Fruit fly (Drosophila melanogaster) whole organism, embryonic: ENCODE data around the gene CG31102.
A peak's percentile ranks its signal among the peaks of the same experiment; 100 is the strongest.

Experiments used
- Ada2b ChIP-seq: fragments of 200-800 bp; sonication (Bioruptor generic); IDR thresholded peaks from 2 replicates; pipeline ENCODE4 v1.3.6; 2022; ENCODE audit warnings: missing biosample characterization, missing genetic modification characterization
- Adf1 ChIP-seq: fragments of 200-800 bp; sonication (Bioruptor generic); IDR thresholded peaks from 2 replicates; pipeline ENCODE4 v1.3.6; 2022; ENCODE audit warnings: missing biosample characterization, missing genetic modification characterization
- Aef1 ChIP-seq: fragments of 200-800 bp; sonication (Bioruptor generic); IDR thresholded peaks from 3 replicates; pipeline ENCODE4 v1.3.6; 2022; ENCODE audit warnings: missing biosample characterization, missing genetic modification characterization
- Atf3 ChIP-seq: fragments of 200-800 bp; sonication (Bioruptor generic); optimal IDR thresholded peaks from 3 replicates; lab custom pipeline; 2016; ENCODE audit warnings: missing biosample characterization, missing genetic modification characterization
- C15 ChIP-seq: fragments of 200-800 bp; sonication (Bioruptor generic); IDR thresholded peaks from 3 replicates; pipeline ENCODE4 v1.3.6; 2022; ENCODE audit warnings: missing biosample characterization, missing genetic modification characterization
- CG11456 ChIP-seq: fragments of 200-800 bp; sonication (Bioruptor generic); IDR thresholded peaks from 3 replicates; pipeline ENCODE4 v1.3.6; 2022; ENCODE audit warnings: missing biosample characterization, missing genetic modification characterization
- CG11695 ChIP-seq: fragments of 200-800 bp; sonication (Bioruptor generic); IDR thresholded peaks from 3 replicates; pipeline ENCODE4 v1.3.6; 2022; ENCODE audit warnings: missing biosample characterization, missing genetic modification characterization
- CG12659 ChIP-seq: fragments of 200-800 bp; sonication (Bioruptor generic); optimal IDR thresholded peaks from 3 replicates; lab custom pipeline; 2017; ENCODE audit warnings: mild to moderate bottlenecking, missing biosample characterization, missing genetic modification reagents, missing genetic modification characterization
- CG13123 ChIP-seq: fragments of 200-800 bp; sonication (Bioruptor generic); optimal IDR thresholded peaks from 2 replicates; lab custom pipeline; 2016; ENCODE audit warnings: missing biosample characterization, missing genetic modification characterization
- CG13296 ChIP-seq: fragments of 200-800 bp; sonication (Bioruptor generic); optimal IDR thresholded peaks from 3 replicates; lab custom pipeline; 2018; ENCODE audit warnings: missing biosample characterization, mild to moderate bottlenecking, missing genetic modification characterization
- CG13894 ChIP-seq: fragments of 200-800 bp; sonication (Bioruptor generic); optimal IDR thresholded peaks from 3 replicates; lab custom pipeline; 2018; ENCODE audit warnings: missing biosample characterization, mild to moderate bottlenecking, missing genetic modification characterization, moderate library complexity
- CG14441 ChIP-seq: fragments of 200-800 bp; sonication (Bioruptor generic); IDR thresholded peaks from 2 replicates; pipeline ENCODE4 v1.3.6; 2022; ENCODE audit warnings: missing biosample characterization, missing genetic modification characterization
- CG15696 ChIP-seq: fragments of 200-800 bp; sonication (Bioruptor generic); optimal IDR thresholded peaks from 2 replicates; lab custom pipeline; 2019; ENCODE audit warnings: missing biosample characterization, mild to moderate bottlenecking, missing genetic modification characterization, moderate library complexity
- CG1832 ChIP-seq: fragments of 200-800 bp; sonication (Bioruptor generic); optimal IDR thresholded peaks from 2 replicates; lab custom pipeline; 2017; ENCODE audit warnings: missing biosample characterization, mild to moderate bottlenecking, missing genetic modification characterization, inconsistent platforms
- CG2875 ChIP-seq: fragments of 200-800 bp; sonication (Bioruptor generic); optimal IDR thresholded peaks from 2 replicates; lab custom pipeline; 2017; ENCODE audit warnings: missing biosample characterization, mild to moderate bottlenecking, missing genetic modification characterization, missing genetic modification reagents
- CG31224 ChIP-seq: fragments of 200-800 bp; sonication (Bioruptor generic); IDR thresholded peaks from 2 replicates; pipeline ENCODE4 v1.3.6; 2022; ENCODE audit warnings: missing biosample characterization, missing genetic modification characterization
- CG31388 ChIP-seq: fragments of 200-800 bp; sonication (Bioruptor generic); optimal IDR thresholded peaks from 2 replicates; lab custom pipeline; 2016; ENCODE audit warnings: missing biosample characterization, missing genetic modification characterization
- CG33557 ChIP-seq: fragments of 200-800 bp; sonication (Bioruptor generic); optimal IDR thresholded peaks from 2 replicates; lab custom pipeline; 2019; ENCODE audit warnings: missing biosample characterization, mild to moderate bottlenecking, missing genetic modification characterization, moderate library complexity
- CG43689 ChIP-seq: fragments of 200-800 bp; sonication (Bioruptor generic); IDR thresholded peaks from 2 replicates; pipeline ENCODE4 v1.3.6; 2022; ENCODE audit warnings: missing biosample characterization, missing genetic modification characterization
- CG7786 ChIP-seq: fragments of 200-800 bp; sonication (Bioruptor generic); optimal IDR thresholded peaks from 2 replicates; lab custom pipeline; 2016; ENCODE audit warnings: missing biosample characterization, missing genetic modification characterization
- CG7839 ChIP-seq: fragments of 200-800 bp; sonication (Bioruptor generic); optimal IDR thresholded peaks from 3 replicates; lab custom pipeline; 2018; ENCODE audit warnings: missing biosample characterization, mild to moderate bottlenecking, missing genetic modification characterization, moderate library complexity
- CG7963 ChIP-seq: fragments of 200-800 bp; sonication (Bioruptor generic); IDR thresholded peaks from 3 replicates; pipeline ENCODE4 v1.3.6; 2022; ENCODE audit warnings: missing biosample characterization, missing genetic modification characterization; ENCODE audit not compliant: partially characterized antibody
- CG8089 ChIP-seq: fragments of 200-800 bp; sonication (Bioruptor generic); optimal IDR thresholded peaks from 3 replicates; lab custom pipeline; 2016; ENCODE audit warnings: missing biosample characterization, missing genetic modification characterization
- CG8290 ChIP-seq, 3 experiments: fragments of 200-800 bp; sonication (Bioruptor generic); optimal IDR thresholded peaks; 2 replicates each; lab custom pipeline; 2016 to 2019; ENCODE audit warnings: missing biosample characterization in 3 of 3, missing genetic modification characterization in 3 of 3, mild to moderate bottlenecking in 2 of 3, moderate library complexity in 1 of 3
- Doc3 ChIP-seq: fragments of 200-800 bp; sonication (Bioruptor generic); IDR thresholded peaks from 3 replicates; pipeline ENCODE4 v1.3.6; 2022; ENCODE audit warnings: missing biosample characterization, missing genetic modification characterization; ENCODE audit not compliant: partially characterized antibody
- E2f1 ChIP-seq: fragments of 200-800 bp; sonication (Bioruptor generic); IDR thresholded peaks from 2 replicates; pipeline ENCODE4 v1.3.6; 2022; ENCODE audit warnings: missing biosample characterization, missing genetic modification characterization
- Hmr ChIP-seq: fragments of 200-800 bp; sonication (Bioruptor generic); optimal IDR thresholded peaks from 3 replicates; lab custom pipeline; 2017; ENCODE audit warnings: mild to moderate bottlenecking, missing biosample characterization, missing genetic modification reagents, missing genetic modification characterization
- Max ChIP-seq: fragments of 200-800 bp; sonication (Bioruptor generic); optimal IDR thresholded peaks from 2 replicates; lab custom pipeline; 2016; ENCODE audit warnings: missing biosample characterization, mild to moderate bottlenecking, missing genetic modification characterization
- PHDP ChIP-seq: fragments of 200-800 bp; sonication (Bioruptor generic); optimal IDR thresholded peaks from 3 replicates; lab custom pipeline; 2018; ENCODE audit warnings: missing biosample characterization, mild to moderate bottlenecking, missing genetic modification characterization, moderate library complexity
- Scr ChIP-seq: fragments of 200-800 bp; sonication (Bioruptor generic); IDR thresholded peaks from 2 replicates; pipeline ENCODE4 v1.3.6; 2022; ENCODE audit warnings: missing biosample characterization, missing genetic modification characterization; ENCODE audit not compliant: partially characterized antibody
- Sry-δ ChIP-seq: fragments of 200-800 bp; sonication (Bioruptor generic); optimal IDR thresholded peaks from 2 replicates; lab custom pipeline; 2016; ENCODE audit warnings: missing biosample characterization, missing genetic modification characterization
- Tbp ChIP-seq: fragments of >200 bp; optimal IDR thresholded peaks from 2 replicates; lab custom pipeline; 2018; ENCODE audit warnings: missing biosample characterization, missing genetic modification characterization
- Usf ChIP-seq: fragments of 200-800 bp; sonication (Bioruptor generic); optimal IDR thresholded peaks from 2 replicates; lab custom pipeline; 2017; ENCODE audit warnings: missing genotype, missing biosample characterization, missing genetic modification characterization
- bbx ChIP-seq: fragments of 200-800 bp; sonication (Bioruptor generic); IDR thresholded peaks from 2 replicates; pipeline ENCODE4 v1.3.6; 2022; ENCODE audit warnings: missing biosample characterization, missing genetic modification characterization; ENCODE audit not compliant: partially characterized antibody
- chif ChIP-seq, 2 experiments: fragments of 200-800 bp; sonication (Bioruptor generic); optimal IDR thresholded peaks; 3 replicates each; lab custom pipeline; 2016; ENCODE audit warnings: missing biosample characterization in 2 of 2, missing genetic modification characterization in 2 of 2
- dan ChIP-seq: fragments of 200-800 bp; sonication (Bioruptor generic); IDR thresholded peaks from 2 replicates; pipeline ENCODE4 v1.3.6; 2022; ENCODE audit warnings: missing biosample characterization, missing genetic modification characterization
- h ChIP-seq: fragments of >200 bp; optimal IDR thresholded peaks from 2 replicates; lab custom pipeline; 2017
- ind ChIP-seq: fragments of 200-800 bp; sonication (Bioruptor generic); optimal IDR thresholded peaks from 3 replicates; lab custom pipeline; 2016; ENCODE audit warnings: missing biosample characterization, missing genetic modification characterization
- lov ChIP-seq, 2 experiments: fragments of 200-800 bp in 1 of 2; fragments of >200 bp in 1 of 2; sonication (Bioruptor generic) in 1 of 2; IDR thresholded peaks in 1 of 2; optimal IDR thresholded peaks in 1 of 2; 2 replicates in 1 of 2; 3 replicates in 1 of 2; pipeline versions ENCODE4 v1.3.6 to Lab custom; 2017 to 2022; ENCODE audit warnings: missing biosample characterization in 1 of 2, missing genetic modification characterization in 1 of 2
- nau ChIP-seq: fragments of 200-800 bp; sonication (Bioruptor generic); optimal IDR thresholded peaks from 3 replicates; lab custom pipeline; 2017; ENCODE audit warnings: missing biosample characterization, mild to moderate bottlenecking, missing genetic modification characterization, missing genetic modification reagents
- nom ChIP-seq: fragments of 200-800 bp; sonication (Bioruptor generic); optimal IDR thresholded peaks from 2 replicates; lab custom pipeline; 2017; ENCODE audit warnings: missing biosample characterization, missing genetic modification characterization, mild to moderate bottlenecking, moderate library complexity, missing genetic modification reagents
- otp ChIP-seq: fragments of 200-800 bp; sonication (Bioruptor generic); IDR thresholded peaks from 3 replicates; pipeline ENCODE4, ENCODE4 v1.3.6; 2022; ENCODE audit warnings: missing biosample characterization, missing genetic modification characterization
- phol ChIP-seq: fragments of 200-800 bp; sonication (Bioruptor generic); optimal IDR thresholded peaks from 3 replicates; lab custom pipeline; 2018; ENCODE audit warnings: missing biosample characterization, mild to moderate bottlenecking, missing genetic modification characterization, moderate library complexity
- psq ChIP-seq: fragments of 200-800 bp; sonication (Bioruptor generic); optimal IDR thresholded peaks from 2 replicates; lab custom pipeline; 2017; ENCODE audit warnings: missing biosample characterization, missing genetic modification characterization
- sisA ChIP-seq: fragments of 200-800 bp; sonication (Bioruptor generic); IDR thresholded peaks from 2 replicates; pipeline ENCODE4 v1.3.6; 2022; ENCODE audit warnings: missing biosample characterization, missing genetic modification characterization
- sr ChIP-seq: fragments of 200-800 bp; sonication (Bioruptor generic); IDR thresholded peaks from 3 replicates; pipeline ENCODE4 v1.3.6; 2022; ENCODE audit warnings: missing biosample characterization, missing genetic modification characterization
- tio ChIP-seq: fragments of 200-800 bp; sonication (Bioruptor generic); optimal IDR thresholded peaks from 2 replicates; lab custom pipeline; 2017; ENCODE audit warnings: missing biosample characterization, missing genetic modification characterization, inconsistent platforms
- vvl ChIP-seq: fragments of 200-800 bp; sonication (Bioruptor generic); IDR thresholded peaks from 2 replicates; pipeline ENCODE4 v1.3.6; 2022; ENCODE audit warnings: missing biosample characterization, missing genetic modification characterization
- wek ChIP-seq: fragments of 200-800 bp; sonication (Bioruptor generic); optimal IDR thresholded peaks from 3 replicates; lab custom pipeline; 2018; ENCODE audit warnings: missing biosample characterization, mild to moderate bottlenecking, missing genetic modification characterization, moderate library complexity
- yki ChIP-seq: fragments of >200 bp; optimal IDR thresholded peaks from 3 replicates; lab custom pipeline; 2018

The CG31102 gene

DNA sequence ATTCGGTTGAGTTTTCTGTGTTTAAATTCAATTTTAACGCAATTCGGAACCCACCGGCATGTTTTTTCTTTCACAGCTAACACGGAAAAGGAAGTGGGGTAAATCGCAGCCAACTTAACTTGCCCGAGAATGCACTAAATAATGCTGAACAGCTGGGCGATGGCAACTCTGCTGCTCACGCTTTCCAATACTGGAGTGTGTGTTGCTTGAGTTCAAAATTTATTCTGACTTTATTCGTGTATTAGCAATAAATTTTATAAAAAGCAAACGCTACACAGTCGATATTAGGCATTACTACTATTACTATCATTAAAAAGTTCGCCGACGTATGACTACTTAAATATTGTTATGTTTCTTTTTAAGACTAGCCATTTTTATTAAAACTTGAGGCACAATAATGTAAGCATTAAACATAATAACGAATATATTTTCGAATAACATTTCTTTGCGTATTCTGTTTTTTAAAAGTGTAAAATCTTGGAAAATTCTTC, 48.0 kb downstream of the CG31102 start, which contains the start of the genes RpS27 and Nup37 (continued):
- TF ChIP-seq E2f1, result peak; percentile 94
- TF ChIP-seq dan (GFP tag; lab: Robert Waterston, UW), result no peak; the same call in 1 of the 2 replicates
- peak; percentile 98 for TF ChIP-seq CG8290 (GFP tag; optimal IDR thresholded peaks at IDR 0.05; lab: Kevin White, UChicago)
- peak; percentile 97 to 100 for TF ChIP-seq CG8290 (tag; optimal IDR thresholded peaks at IDR 0.05; lab: Kevin White, UChicago)
- peak; percentile 89 for TF ChIP-seq CG11695
- peak; percentile 96 for TF ChIP-seq CG7839 (tag; lab: Kevin White, UChicago)
- TF ChIP-seq CG31224, result peak; percentile 93
- peak; percentile 99 for TF ChIP-seq CG8089 (GFP tag; lab: Kevin White, UChicago)
- TF ChIP-seq otp (GFP tag; lab: Robert Waterston, UW), result peak; percentile 98
- TF ChIP-seq CG2875 (GFP tag; lab: Kevin White, UChicago), result peak; percentile 98
- no peak for TF ChIP-seq CG1832 (GFP tag; lab: Kevin White, UChicago)
- TF ChIP-seq phol (tag; lab: Kevin White, UChicago), result peak; percentile 97
- peak; percentile 100 for TF ChIP-seq CG13123 (GFP tag; lab: Kevin White, UChicago)
- peak; percentile 95 for TF ChIP-seq nom
- TF ChIP-seq Max, result peak; percentile 98
- TF ChIP-seq Tbp (GFP tag; lab: Kevin White, UChicago), result no peak
- peak; percentile 95 for TF ChIP-seq CG14441 (GFP tag; lab: Robert Waterston, UW)
- TF ChIP-seq CG15696, result peak; percentile 81
- peak; percentile 94 for TF ChIP-seq psq
- TF ChIP-seq yki (lab: Kevin White, UChicago), result no peak
- TF ChIP-seq CG11456 (GFP tag; lab: Robert Waterston, UW), result peak; percentile 99
- peak; percentile 95 for TF ChIP-seq Aef1
- TF ChIP-seq CG31388 (GFP tag; lab: Kevin White, UChicago), result peak; percentile 94
- peak; percentile 95 for TF ChIP-seq sisA (GFP tag; lab: Robert Waterston, UW)
- peak; percentile 83 for TF ChIP-seq Sry-δ
- no peak for TF ChIP-seq h (lab: Kevin White, UChicago)
- TF ChIP-seq CG7786 (GFP tag; lab: Kevin White, UChicago), result peak; percentile 98
- peak; percentile 96 for TF ChIP-seq CG13894 (tag; lab: Kevin White, UChicago)
- peak; percentile 97 for TF ChIP-seq Usf (GFP tag; lab: Kevin White, UChicago)
- TF ChIP-seq bbx (GFP tag; lab: Robert Waterston, UW), result 0 out of 2 replicates have a peak, but pooled peaks have one; percentile 34
- TF ChIP-seq Doc3 (GFP tag; lab: Robert Waterston, UW), result no peak
- TF ChIP-seq vvl (GFP tag; lab: Robert Waterston, UW), result peak; percentile 98
- no peak for TF ChIP-seq CG7963 (GFP tag; lab: Robert Waterston, UW)
- TF ChIP-seq Hmr (GFP tag; lab: Kevin White, UChicago), result peak; percentile 99
- TF ChIP-seq Ada2b, result peak; percentile 87
- TF ChIP-seq sr (GFP tag; lab: Robert Waterston, UW), result peak; percentile 98
- TF ChIP-seq chif (GFP tag; optimal IDR thresholded peaks at IDR 0.05; lab: Kevin White, UChicago), result peak; percentile 96 to 98
- TF ChIP-seq CG33557 (GFP tag; lab: Kevin White, UChicago), result peak; percentile 96
- TF ChIP-seq Adf1 (GFP tag; lab: Robert Waterston, UW), result peak; percentile 79
- peak; percentile 95 for TF ChIP-seq CG43689 (GFP tag; lab: Robert Waterston, UW)
- TF ChIP-seq PHDP (tag; lab: Kevin White, UChicago), result peak; percentile 96
- peak; percentile 41; the same call in 1 of the 2 replicates for TF ChIP-seq Scr (GFP tag; lab: Robert Waterston, UW)
- peak; percentile 98 for TF ChIP-seq nau (GFP tag; lab: Kevin White, UChicago)
- peak; percentile 96 for TF ChIP-seq tio (GFP tag; lab: Kevin White, UChicago)
- TF ChIP-seq C15 (GFP tag; lab: Robert Waterston, UW), result peak; percentile 93
- TF ChIP-seq lov (optimal IDR thresholded peaks at IDR 0.05; lab: Kevin White, UChicago), result no peak
- TF ChIP-seq lov (GFP tag; IDR thresholded peaks at IDR 0.05; lab: Robert Waterston, UW), result peak; percentile 99
- peak; percentile 98 for TF ChIP-seq Atf3 (GFP tag; lab: Kevin White, UChicago)
- TF ChIP-seq CG13296, result peak; percentile 98
- peak; percentile 99 for TF ChIP-seq CG12659 (GFP tag; lab: Kevin White, UChicago)
- TF ChIP-seq ind, result peak; percentile 96
- peak; percentile 97 for TF ChIP-seq wek
